Worm (Caenorhabditis elegans): ENCODE data around the gene srj-15.

- TF ChIP-seq fos-1 (tag; optimal IDR thresholded peaks at IDR 0.05) = no peak
- TF ChIP-seq zag-1 (tag; optimal IDR thresholded peaks at IDR 0.05) = no peak
- TF ChIP-seq pha-4 (tag; optimal IDR thresholded peaks at IDR 0.05) = no peak
Observed at ce11 chrV:1935494-1935893, 29.2 kb downstream of the srj-15 start.

Data from whole organism, L3 larva.